Fruit fly (Drosophila melanogaster) whole organism, embryonic: ENCODE data around the gene CG43645.

Source experiments
- B-H2 ChIP-seq: fragments of 200-800 bp; sonication (Bioruptor generic); optimal IDR thresholded peaks from 2 replicates; lab custom pipeline; 2018; ENCODE audit warnings: missing biosample characterization, mild to moderate bottlenecking, missing genetic modification characterization
- BtbVII ChIP-seq: fragments of 200-800 bp; sonication (Bioruptor generic); optimal IDR thresholded peaks from 3 replicates; lab custom pipeline; 2017; ENCODE audit warnings: missing biosample characterization, mild to moderate bottlenecking, missing genetic modification characterization
- CG10267 ChIP-seq: fragments of 200-800 bp; sonication (Bioruptor generic); optimal IDR thresholded peaks from 2 replicates; lab custom pipeline; 2018; ENCODE audit warnings: missing biosample characterization, mild to moderate bottlenecking, missing genetic modification characterization, moderate library complexity
- CG10565 ChIP-seq: fragments of 200-800 bp; sonication (Bioruptor generic); optimal IDR thresholded peaks from 3 replicates; lab custom pipeline; 2016; ENCODE audit warnings: missing biosample characterization, mild to moderate bottlenecking, missing genetic modification characterization
- CG11085 ChIP-seq: fragments of 200-800 bp; sonication (Bioruptor generic); IDR thresholded peaks from 2 replicates; pipeline ENCODE4 v1.3.6; 2022; ENCODE audit warnings: missing biosample characterization, missing genetic modification characterization
- CG11456 ChIP-seq: fragments of 200-800 bp; sonication (Bioruptor generic); IDR thresholded peaks from 3 replicates; pipeline ENCODE4 v1.3.6; 2022; ENCODE audit warnings: missing biosample characterization, missing genetic modification characterization
- CG14014 ChIP-seq: fragments of 200-800 bp; sonication (Bioruptor generic); IDR thresholded peaks from 2 replicates; pipeline ENCODE4 v1.3.6; 2022; ENCODE audit warnings: missing biosample characterization, missing genetic modification characterization
- CG14710 ChIP-seq: fragments of 200-800 bp; sonication (Bioruptor generic); optimal IDR thresholded peaks from 3 replicates; lab custom pipeline; 2019; ENCODE audit warnings: missing biosample characterization, mild to moderate bottlenecking, missing genetic modification characterization, moderate library complexity
- CG17568 ChIP-seq: fragments of 200-800 bp; sonication (Bioruptor generic); optimal IDR thresholded peaks from 2 replicates; lab custom pipeline; 2018; ENCODE audit warnings: missing biosample characterization, mild to moderate bottlenecking, missing genetic modification characterization, moderate library complexity
- CG30431 ChIP-seq: fragments of 200-800 bp; sonication (Bioruptor generic); optimal IDR thresholded peaks from 2 replicates; lab custom pipeline; 2017; ENCODE audit warnings: missing biosample characterization, missing genetic modification characterization
- CG31365 ChIP-seq: fragments of 200-800 bp; sonication (Bioruptor generic); optimal IDR thresholded peaks from 2 replicates; lab custom pipeline; 2018; ENCODE audit warnings: missing biosample characterization, mild to moderate bottlenecking, missing genetic modification characterization
- CG43689 ChIP-seq: fragments of 200-800 bp; sonication (Bioruptor generic); IDR thresholded peaks from 2 replicates; pipeline ENCODE4 v1.3.6; 2022; ENCODE audit warnings: missing biosample characterization, missing genetic modification characterization
- CG7357 ChIP-seq: fragments of 200-800 bp; sonication (Bioruptor generic); IDR thresholded peaks from 3 replicates; pipeline ENCODE4 v1.3.6; 2022; ENCODE audit warnings: missing biosample characterization, missing genetic modification characterization
- CG7786 ChIP-seq: fragments of 200-800 bp; sonication (Bioruptor generic); optimal IDR thresholded peaks from 2 replicates; lab custom pipeline; 2016; ENCODE audit warnings: missing biosample characterization, missing genetic modification characterization
- CG9727 ChIP-seq: fragments of 200-800 bp; sonication (Bioruptor generic); optimal IDR thresholded peaks from 3 replicates; lab custom pipeline; 2017; ENCODE audit warnings: missing biosample characterization, mild to moderate bottlenecking, missing genetic modification characterization
- D ChIP-seq, 2 experiments: fragments of 200-800 bp in 1 of 2; fragments of >200 bp in 1 of 2; sonication (Bioruptor generic) in 1 of 2; optimal IDR thresholded peaks; 2 replicates in 1 of 2; 3 replicates in 1 of 2; lab custom pipeline; 2017; ENCODE audit warnings: mild to moderate bottlenecking in 1 of 2, missing biosample characterization in 1 of 2, missing genetic modification characterization in 1 of 2, missing genetic modification reagents in 1 of 2
- Ets97D ChIP-seq: fragments of 200-800 bp; sonication (Bioruptor generic); optimal IDR thresholded peaks from 3 replicates; lab custom pipeline; 2016; ENCODE audit warnings: missing biosample characterization, missing genetic modification characterization
- Jarid2 ChIP-seq: fragments of 200-800 bp; sonication (Bioruptor generic); optimal IDR thresholded peaks from 3 replicates; lab custom pipeline; 2017; ENCODE audit warnings: mild to moderate bottlenecking, missing biosample characterization, missing genetic modification reagents, missing genetic modification characterization
- MBD-R2 ChIP-seq: fragments of 200-800 bp; sonication (Bioruptor generic); IDR thresholded peaks from 2 replicates; pipeline ENCODE4 v1.3.6; 2022; ENCODE audit warnings: missing biosample characterization, missing genetic modification characterization
- NK7.1 ChIP-seq: fragments of 200-800 bp; sonication (Bioruptor generic); optimal IDR thresholded peaks from 3 replicates; lab custom pipeline; 2016; ENCODE audit warnings: missing biosample characterization, missing genetic modification characterization
- Oaz ChIP-seq: fragments of 200-800 bp; sonication (Bioruptor generic); IDR thresholded peaks from 2 replicates; pipeline ENCODE4 v1.3.6; 2022; ENCODE audit warnings: missing biosample characterization, missing genetic modification characterization
- Opbp ChIP-seq: fragments of 200-800 bp; sonication (Bioruptor generic); IDR thresholded peaks from 3 replicates; pipeline ENCODE4 v1.3.6; 2022; ENCODE audit warnings: missing biosample characterization, missing genetic modification characterization; ENCODE audit not compliant: partially characterized antibody
- Rfx ChIP-seq: fragments of 200-800 bp; sonication (Bioruptor generic); IDR thresholded peaks from 2 replicates; pipeline ENCODE4 v1.3.6; 2022; ENCODE audit warnings: missing biosample characterization, missing genetic modification characterization
- Taf1 ChIP-seq: fragments of 200-800 bp; sonication (Bioruptor generic); IDR thresholded peaks from 2 replicates; pipeline ENCODE4 v1.3.6; 2022; ENCODE audit warnings: missing biosample characterization, missing genetic modification characterization
- Usf ChIP-seq: fragments of 200-800 bp; sonication (Bioruptor generic); optimal IDR thresholded peaks from 2 replicates; lab custom pipeline; 2017; ENCODE audit warnings: missing genotype, missing biosample characterization, missing genetic modification characterization
- abd-A ChIP-seq: fragments of 200-800 bp; sonication (Bioruptor generic); optimal IDR thresholded peaks from 3 replicates; lab custom pipeline; 2019; ENCODE audit warnings: missing biosample characterization, mild to moderate bottlenecking, missing genetic modification characterization, moderate library complexity
- al ChIP-seq: fragments of 200-800 bp; sonication (Bioruptor generic); IDR thresholded peaks from 2 replicates; pipeline ENCODE4 v1.3.6; 2022; ENCODE audit warnings: missing biosample characterization, missing genetic modification characterization
- ap ChIP-seq: fragments of 200-800 bp; sonication (Bioruptor generic); IDR thresholded peaks from 2 replicates; pipeline ENCODE4 v1.3.6; 2022; ENCODE audit warnings: missing biosample characterization, missing genetic modification characterization
- bigmax ChIP-seq: fragments of 200-800 bp; sonication (Bioruptor generic); optimal IDR thresholded peaks from 2 replicates; lab custom pipeline; 2018; ENCODE audit warnings: missing biosample characterization, mild to moderate bottlenecking, missing genetic modification characterization
- cas ChIP-seq: fragments of 200-800 bp; sonication (Bioruptor generic); IDR thresholded peaks from 2 replicates; pipeline ENCODE4 v1.3.6; 2022; ENCODE audit warnings: missing biosample characterization, missing genetic modification characterization
- cg ChIP-seq: fragments of 200-800 bp; sonication (Bioruptor generic); optimal IDR thresholded peaks from 3 replicates; lab custom pipeline; 2019; ENCODE audit warnings: missing biosample characterization, mild to moderate bottlenecking, missing genetic modification characterization, moderate library complexity
- chn ChIP-seq: fragments of 200-800 bp; sonication (Bioruptor generic); optimal IDR thresholded peaks from 2 replicates; lab custom pipeline; 2016; ENCODE audit warnings: missing biosample characterization, missing genetic modification characterization
- da ChIP-seq: fragments of 200-800 bp; sonication (Bioruptor generic); optimal IDR thresholded peaks from 2 replicates; lab custom pipeline; 2016; ENCODE audit warnings: missing biosample characterization, missing genetic modification characterization
- ewg ChIP-seq: fragments of 200-800 bp; sonication (Bioruptor generic); optimal IDR thresholded peaks from 3 replicates; lab custom pipeline; 2017; ENCODE audit warnings: mild to moderate bottlenecking, missing biosample characterization, missing genetic modification reagents, missing genetic modification characterization
- gro ChIP-seq: fragments of 200-800 bp; sonication (Bioruptor generic); optimal IDR thresholded peaks from 2 replicates; lab custom pipeline; 2016; ENCODE audit warnings: missing biosample characterization, missing genetic modification characterization
- ham ChIP-seq: fragments of 200-800 bp; sonication (Bioruptor generic); IDR thresholded peaks from 2 replicates; pipeline ENCODE4 v1.3.6; 2022; ENCODE audit warnings: missing biosample characterization, missing genetic modification characterization
- her ChIP-seq: fragments of 200-800 bp; sonication (Bioruptor generic); optimal IDR thresholded peaks from 2 replicates; lab custom pipeline; 2016; ENCODE audit warnings: missing biosample characterization, missing genetic modification characterization
- jigr1 ChIP-seq: fragments of 200-800 bp; sonication (Bioruptor generic); IDR thresholded peaks from 3 replicates; pipeline ENCODE4 v1.3.6; 2022; ENCODE audit warnings: missing biosample characterization, missing genetic modification characterization
- lilli ChIP-seq: fragments of 200-800 bp; sonication (Bioruptor generic); optimal IDR thresholded peaks from 3 replicates; lab custom pipeline; 2016; ENCODE audit warnings: missing biosample characterization, missing genetic modification characterization
- nerfin-1 ChIP-seq: fragments of 200-800 bp; sonication (Bioruptor generic); optimal IDR thresholded peaks from 3 replicates; lab custom pipeline; 2019; ENCODE audit warnings: missing biosample characterization, mild to moderate bottlenecking, missing genetic modification characterization, moderate library complexity
- nom ChIP-seq: fragments of 200-800 bp; sonication (Bioruptor generic); optimal IDR thresholded peaks from 2 replicates; lab custom pipeline; 2017; ENCODE audit warnings: missing biosample characterization, missing genetic modification characterization, mild to moderate bottlenecking, moderate library complexity, missing genetic modification reagents
- phol ChIP-seq: fragments of 200-800 bp; sonication (Bioruptor generic); optimal IDR thresholded peaks from 3 replicates; lab custom pipeline; 2018; ENCODE audit warnings: missing biosample characterization, mild to moderate bottlenecking, missing genetic modification characterization, moderate library complexity
- pnt ChIP-seq: fragments of 200-800 bp; sonication (Bioruptor generic); optimal IDR thresholded peaks from 3 replicates; lab custom pipeline; 2016; ENCODE audit warnings: missing biosample characterization, missing genetic modification characterization
- psq ChIP-seq: fragments of 200-800 bp; sonication (Bioruptor generic); optimal IDR thresholded peaks from 2 replicates; lab custom pipeline; 2017; ENCODE audit warnings: missing biosample characterization, missing genetic modification characterization
- rib ChIP-seq: fragments of 200-800 bp; sonication (Bioruptor generic); IDR thresholded peaks from 2 replicates; pipeline ENCODE4 v1.3.6; 2022; ENCODE audit warnings: missing biosample characterization, missing genetic modification characterization
- run ChIP-seq: fragments of 200-800 bp; sonication (Bioruptor generic); optimal IDR thresholded peaks from 3 replicates; lab custom pipeline; 2018; ENCODE audit warnings: missing biosample characterization, mild to moderate bottlenecking, missing genetic modification characterization
- sob ChIP-seq: fragments of 200-800 bp; sonication (Bioruptor generic); IDR thresholded peaks from 2 replicates; pipeline ENCODE4 v1.3.6; 2022; ENCODE audit warnings: missing biosample characterization, missing genetic modification characterization
- stc ChIP-seq: fragments of 200-800 bp; sonication (Bioruptor generic); IDR thresholded peaks from 2 replicates; pipeline ENCODE4 v1.3.6; 2022; ENCODE audit warnings: missing biosample characterization, missing genetic modification characterization
- stwl ChIP-seq: fragments of 200-800 bp; sonication (Bioruptor generic); optimal IDR thresholded peaks from 3 replicates; lab custom pipeline; 2018; ENCODE audit warnings: missing biosample characterization, mild to moderate bottlenecking, missing genetic modification characterization, moderate library complexity
- tio ChIP-seq: fragments of 200-800 bp; sonication (Bioruptor generic); optimal IDR thresholded peaks from 2 replicates; lab custom pipeline; 2017; ENCODE audit warnings: missing biosample characterization, missing genetic modification characterization, inconsistent platforms
- wdn ChIP-seq: fragments of 200-800 bp; sonication (Bioruptor generic); IDR thresholded peaks from 2 replicates; pipeline ENCODE4 v1.3.6; 2022; ENCODE audit warnings: missing biosample characterization, missing genetic modification characterization

The CG43645 gene

DNA sequence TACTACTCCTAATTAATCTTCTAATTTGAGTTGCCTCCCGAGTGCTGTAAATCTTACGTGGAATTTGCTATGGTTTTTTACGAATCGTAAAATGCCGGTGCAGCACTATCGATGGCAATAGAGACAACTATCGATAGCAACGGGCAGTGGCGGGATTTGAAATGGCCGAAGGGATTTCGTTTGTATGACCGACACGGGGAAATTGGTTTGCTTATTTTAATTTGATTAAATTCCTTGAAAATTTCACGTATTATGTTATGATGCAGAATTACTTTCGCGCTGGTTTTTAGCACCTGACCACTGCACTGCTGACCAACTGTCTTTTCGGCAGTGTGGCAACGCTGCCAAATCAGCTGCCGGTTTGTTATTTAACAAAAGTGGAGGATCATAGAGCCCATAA, 1.4 kb upstream of the CG43645 start, which contains the start of the genes GCS2beta and CG5131 (continued):
- TF ChIP-seq CG11085 (GFP tag; lab: Robert Waterston, UW) (peak; percentile 92), gro (GFP tag; lab: Kevin White, UChicago) (peak; percentile 97), nerfin-1 (tag; lab: Kevin White, UChicago) (peak; percentile 95), jigr1 (GFP tag; lab: Robert Waterston, UW) (peak; percentile 81), cg (GFP tag; lab: Kevin White, UChicago) (no peak), al (GFP tag; lab: Robert Waterston, UW) (peak; percentile 94), B-H2 (GFP tag; lab: Kevin White, UChicago) (peak; percentile 80), psq (peak; percentile 50), run (tag; lab: Kevin White, UChicago) (peak; percentile 52), stc (GFP tag; lab: Robert Waterston, UW) (peak; percentile 85), chn (GFP tag; lab: Kevin White, UChicago) (peak; percentile 97), CG10267 (peak; percentile 76), Taf1 (GFP tag; lab: Robert Waterston, UW) (peak; percentile 93), da (peak; percentile 88), CG30431 (GFP tag; lab: Kevin White, UChicago) (peak; percentile 93), cas (peak; percentile 87), sob (GFP tag; lab: Robert Waterston, UW) (peak; percentile 96), Oaz (GFP tag; lab: Robert Waterston, UW) (peak; percentile 88), rib (peak; percentile 92), stwl (tag; lab: Kevin White, UChicago) (peak; percentile 79), CG14014 (peak; percentile 95), wdn (GFP tag; lab: Robert Waterston, UW) (peak; percentile 90), bigmax (GFP tag; lab: Kevin White, UChicago) (peak; percentile 31), MBD-R2 (GFP tag; lab: Robert Waterston, UW) (peak; percentile 99), abd-A (tag; lab: Kevin White, UChicago) (no peak), Usf (GFP tag; lab: Kevin White, UChicago) (peak; percentile 81), BtbVII (peak; percentile 73), CG17568 (GFP tag; lab: Kevin White, UChicago) (no peak), D (optimal IDR thresholded peaks at IDR 0.05; lab: Kevin White, UChicago) (no peak), D (GFP tag; optimal IDR thresholded peaks at IDR 0.05; lab: Kevin White, UChicago) (peak; percentile 79), lilli (peak; percentile 98), pnt (GFP tag; lab: Kevin White, UChicago) (peak; percentile 97), CG43689 (GFP tag; lab: Robert Waterston, UW) (peak; percentile 72), Opbp (GFP tag; lab: Robert Waterston, UW) (peak; percentile 89), ewg (GFP tag; lab: Kevin White, UChicago) (peak; percentile 83), ap (peak; percentile 85), her (GFP tag; lab: Kevin White, UChicago) (peak; percentile 92), CG9727 (GFP tag; lab: Kevin White, UChicago) (peak; percentile 91), CG31365 (peak; percentile 53), CG11456 (GFP tag; lab: Robert Waterston, UW) (peak; percentile 97), CG10565 (GFP tag; lab: Kevin White, UChicago) (peak; percentile 61), tio (GFP tag; lab: Kevin White, UChicago) (peak; percentile 89), phol (tag; lab: Kevin White, UChicago) (peak; percentile 95), nom (GFP tag; lab: Kevin White, UChicago) (no peak), CG7357 (peak; percentile 87), Ets97D (GFP tag; lab: Kevin White, UChicago) (peak; percentile 92), CG14710 (tag; lab: Kevin White, UChicago) (peak; percentile 89), ham (GFP tag; lab: Robert Waterston, UW) (peak; percentile 87), NK7.1 (GFP tag; lab: Kevin White, UChicago) (peak; percentile 84), Jarid2 (GFP tag; lab: Kevin White, UChicago) (peak; percentile 67), Rfx (peak; percentile 98), CG7786 (peak; percentile 98)
